Fruit fly (Drosophila melanogaster) S2 (cell line): ENCODE measurements around the gene tacc.

Experiments used
- CG8478 ChIP-seq: fragments of >200 bp; optimal IDR thresholded peaks from 2 replicates; lab custom pipeline; 2018
- CTCF ChIP-seq, 2 experiments: fragments of >200 bp; optimal IDR thresholded peaks; 2 replicates each; lab custom pipeline; 2018

dm6 chr3R:4797585-4797984 lies 48.7 kb upstream of the tacc start:
- no peak for TF ChIP-seq CG8478
- TF ChIP-seq CTCF (optimal IDR thresholded peaks at IDR 0.05; lab: Kevin White, UChicago): no peak
